Worm (Caenorhabditis elegans): ENCODE measurements around the gene C50D2.10.

DNA sequence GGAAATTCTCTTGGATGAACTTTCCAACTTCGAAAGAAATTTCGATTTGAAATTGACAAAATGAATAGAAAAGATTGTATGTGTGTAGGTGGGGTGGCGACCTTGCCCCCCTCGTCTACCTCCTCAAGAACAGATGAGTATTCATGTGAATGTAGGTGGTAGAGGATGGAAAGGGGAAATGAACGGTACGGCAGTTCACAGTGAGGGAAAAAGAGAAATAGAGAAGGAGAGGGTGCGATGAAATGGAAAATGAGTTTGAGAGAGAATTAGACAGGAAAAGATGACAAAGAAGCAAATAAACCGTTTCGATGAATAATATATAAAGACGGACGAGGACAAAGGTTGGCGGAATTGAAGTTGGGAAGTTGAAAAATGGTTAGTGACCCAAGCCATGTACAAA, 23.1 kb downstream of the C50D2.10 start:
- TF ChIP-seq hlh-26 (GFP tag; conservative IDR thresholded peaks at IDR 0.05) (no peak), ztf-22 (GFP tag; optimal IDR thresholded peaks at IDR 0.05) (no peak), unc-62 (GFP tag; optimal IDR thresholded peaks at IDR 0.05) (no peak), mel-28 (tag; optimal IDR thresholded peaks at IDR 0.05; ENCODE audit: borderline replicate concordance) (no peak), F33H1.4 (GFP tag; IDR thresholded peaks at IDR 0.05) (no peak), F39B2.1 (GFP tag; IDR thresholded peaks at IDR 0.05) (no peak), Y53G8AR.9 (GFP tag; conservative IDR thresholded peaks at IDR 0.05) (no peak), xnd-1 (tag; optimal IDR thresholded peaks at IDR 0.05) (no peak), attf-5 (GFP tag; optimal IDR thresholded peaks at IDR 0.05) (no peak), lsl-1 (GFP tag; optimal IDR thresholded peaks at IDR 0.05) (no peak), mcd-1 (GFP tag; IDR thresholded peaks at IDR 0.05) (no peak), cebp-1 (GFP tag; IDR thresholded peaks at IDR 0.05) (no peak), cebp-1 (tag; optimal IDR thresholded peaks at IDR 0.05) (no peak)
